Worm (Caenorhabditis elegans) whole organism, late embryonic: ENCODE data around the gene his-60.

Experiments
- Y22D7AL.16 ChIP-seq: sonication (generic microtip); optimal IDR thresholded peaks from 2 replicates; lab custom pipeline; 2016; ENCODE audit warnings: missing genetic modification characterization, missing compliant biosample characterization
- ceh-22 ChIP-seq: sonication (generic microtip); optimal IDR thresholded peaks from 2 replicates; lab custom pipeline; 2017; ENCODE audit warnings: missing biosample characterization, missing genetic modification characterization
- ceh-45 ChIP-seq: fragments of 200-800 bp; sonication (Bioruptor generic); IDR thresholded peaks from 2 replicates; pipeline ENCODE4 v1.3.6; 2022; ENCODE audit warnings: missing genetic modification reagents, missing genetic modification characterization, missing compliant biosample characterization
- ceh-48 ChIP-seq: sonication (generic microtip); optimal IDR thresholded peaks from 2 replicates; lab custom pipeline; 2016; ENCODE audit warnings: missing genetic modification characterization, inconsistent platforms, missing compliant biosample characterization
- dve-1 ChIP-seq: sonication (generic microtip); optimal IDR thresholded peaks from 2 replicates; lab custom pipeline; 2017; ENCODE audit warnings: antibody characterized with exemption, mild to moderate bottlenecking, missing genetic modification characterization, missing compliant biosample characterization
- hlh-13 ChIP-seq: fragments of 200-800 bp; sonication (Bioruptor generic); optimal IDR thresholded peaks from 2 replicates; lab custom pipeline; 2018; ENCODE audit warnings: mild to moderate bottlenecking, missing genetic modification characterization, missing compliant biosample characterization
- mec-3 ChIP-seq: sonication (generic microtip); optimal IDR thresholded peaks from 2 replicates; lab custom pipeline; 2016; ENCODE audit warnings: borderline replicate concordance, missing genetic modification characterization, missing compliant biosample characterization
- nfya-1 ChIP-seq: sonication (generic microtip); optimal IDR thresholded peaks from 2 replicates; lab custom pipeline; 2017; ENCODE audit warnings: missing genetic modification characterization, mild to moderate bottlenecking, missing compliant biosample characterization, antibody characterized with exemption, moderate library complexity
- nhr-11 ChIP-seq: fragments of 150-350 bp; optimal IDR thresholded peaks from 2 replicates; lab custom pipeline; 2014; ENCODE audit warnings: missing biosample characterization, missing genetic modification characterization
- nhr-232 ChIP-seq: sonication (generic microtip); optimal IDR thresholded peaks from 2 replicates; lab custom pipeline; 2016; ENCODE audit warnings: missing genetic modification characterization, missing compliant biosample characterization
- pha-4 ChIP-seq: fragments of 150-350 bp; optimal IDR thresholded peaks from 2 replicates; lab custom pipeline; 2018; ENCODE audit warnings: missing biosample characterization, missing genetic modification reagents, missing genetic modification characterization
- pqm-1 ChIP-seq: sonication (generic microtip); optimal IDR thresholded peaks from 2 replicates; lab custom pipeline; 2016; ENCODE audit warnings: missing genetic modification characterization, missing compliant biosample characterization
- rnt-1 ChIP-seq: sonication (generic microtip); optimal IDR thresholded peaks from 2 replicates; lab custom pipeline; 2016; ENCODE audit warnings: missing genetic modification characterization, missing compliant biosample characterization
- sox-2 ChIP-seq: fragments of 200-800 bp; sonication (Bioruptor generic); IDR thresholded peaks from 2 replicates; pipeline ENCODE4 v1.3.6; 2022; ENCODE audit warnings: missing genetic modification reagents, missing genetic modification characterization, missing compliant biosample characterization

DNA sequence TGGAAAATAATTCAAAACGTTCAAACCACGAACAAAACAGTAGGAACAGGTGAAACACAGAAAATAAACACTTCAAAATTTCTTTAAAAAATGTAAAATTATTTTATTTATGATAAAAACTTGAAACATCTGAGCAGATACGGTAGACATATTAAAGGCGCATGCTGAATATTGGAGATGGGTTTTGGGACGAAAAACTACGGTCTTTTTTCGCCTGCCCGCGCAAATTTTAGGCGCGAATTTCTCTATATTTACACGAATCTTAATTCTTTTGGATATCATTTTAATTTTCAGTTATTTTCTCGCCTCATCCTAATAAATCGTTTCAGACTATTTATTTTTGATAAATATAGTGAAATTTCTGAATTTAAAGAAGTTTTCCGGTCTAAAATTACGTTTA lies 10.1 kb downstream of the his-60 start:
- no peak for TF ChIP-seq ceh-45
- TF ChIP-seq pha-4 (tag; lab: Kevin White, UChicago), result no peak
- no peak for TF ChIP-seq ceh-22 (tag; lab: Kevin White, UChicago)
- no peak for TF ChIP-seq pqm-1 (tag; lab: Kevin White, UChicago)
- TF ChIP-seq ceh-48 (tag; lab: Kevin White, UChicago), result no peak
- no peak for TF ChIP-seq nhr-232
- TF ChIP-seq hlh-13, result no peak
- no peak for TF ChIP-seq mec-3 (tag; lab: Kevin White, UChicago)
- TF ChIP-seq nfya-1 (tag; lab: Kevin White, UChicago), result no peak
- TF ChIP-seq nhr-11 (tag; lab: Kevin White, UChicago), result no peak
- TF ChIP-seq sox-2 (GFP tag; lab: Robert Waterston, UW), result no peak
- TF ChIP-seq rnt-1 (tag; lab: Kevin White, UChicago), result no peak
- TF ChIP-seq Y22D7AL.16 (tag; lab: Kevin White, UChicago), result no peak
- TF ChIP-seq dve-1, result no peak
